Worm (Caenorhabditis elegans): ENCODE results near the gene Y41G9A.17.
A peak's percentile ranks its signal among the peaks of the same experiment; 100 is the strongest.

Gene Y41G9A.17

ce11 chrX:2996976-2997399, 2.6 kb downstream of the Y41G9A.17 start (continued):
- TF ChIP-seq pha-4 (tag; optimal IDR thresholded peaks at IDR 0.05) (peak; percentile 46), ztf-28 (GFP tag; IDR thresholded peaks at IDR 0.05) (no peak), efl-1 (GFP tag; optimal IDR thresholded peaks at IDR 0.05) (no peak), Y67H2A.10 (GFP tag; conservative IDR thresholded peaks at IDR 0.05) (no peak), ceh-27 (GFP tag; optimal IDR thresholded peaks at IDR 0.05) (peak; percentile 97), tbx-9 (tag; optimal IDR thresholded peaks at IDR 0.05; ENCODE audit: borderline replicate concordance) (no peak), C17E4.6 (GFP tag; IDR thresholded peaks at IDR 0.05) (peak; percentile 82; the same call in 1 of the 2 replicates), tlf-1 (GFP tag; optimal IDR thresholded peaks at IDR 0.05) (peak; percentile 99), cebp-2 (GFP tag; IDR thresholded peaks at IDR 0.05) (peak; percentile 98), lin-40 (tag; optimal IDR thresholded peaks at IDR 0.05) (peak; percentile 100), Y79H2A.3 (GFP tag; conservative IDR thresholded peaks at IDR 0.05) (no peak), unc-130 (GFP tag; optimal IDR thresholded peaks at IDR 0.05) (peak; percentile 33), Y53G8AR.9 (GFP tag; conservative IDR thresholded peaks at IDR 0.05) (peak; percentile 97), ztf-6 (GFP tag; IDR thresholded peaks at IDR 0.05) (peak; percentile 86), ztf-26 (tag; optimal IDR thresholded peaks at IDR 0.05) (peak; percentile 99), mel-28 (tag; optimal IDR thresholded peaks at IDR 0.05; ENCODE audit: borderline replicate concordance) (peak; percentile 60), nhr-120 (GFP tag; IDR thresholded peaks at IDR 0.05) (no peak), K11D2.4 (GFP tag; IDR thresholded peaks at IDR 0.05) (peak; percentile 99), zfh-2 (GFP tag; conservative IDR thresholded peaks at IDR 0.05) (no peak), somi-1 (GFP tag; optimal IDR thresholded peaks at IDR 0.05) (peak; percentile 98), ceh-58 (GFP tag; IDR thresholded peaks at IDR 0.05) (0 out of 2 replicates have a peak, but pooled peaks have one; percentile 75), lin-54 (GFP tag; optimal IDR thresholded peaks at IDR 0.05) (peak; percentile 92), F57C9.4 (tag; optimal IDR thresholded peaks at IDR 0.05) (peak; percentile 39), egrh-3 (GFP tag; IDR thresholded peaks at IDR 0.05) (peak; percentile 25; the same call in 1 of the 2 replicates), zim-3 (tag; optimal IDR thresholded peaks at IDR 0.05) (no peak), dpff-1 (tag; optimal IDR thresholded peaks at IDR 0.05) (peak; percentile 89), lsy-27 (tag; optimal IDR thresholded peaks at IDR 0.05; ENCODE audit: borderline replicate concordance, insufficient read depth) (no peak), let-526 (GFP tag; IDR thresholded peaks at IDR 0.05) (peak; percentile 66; the same call in 1 of the 2 replicates), egl-44 (GFP tag; IDR thresholded peaks at IDR 0.05) (peak; percentile 93), dox-1 (GFP tag; IDR thresholded peaks at IDR 0.05) (peak; percentile 98), bed-1 (GFP tag; IDR thresholded peaks at IDR 0.05) (no peak), attf-5 (GFP tag; optimal IDR thresholded peaks at IDR 0.05) (peak; percentile 35), ama-1 (optimal IDR thresholded peaks at IDR 0.05) (no peak), ama-1 (GFP tag; optimal IDR thresholded peaks at IDR 0.05) (peak in 1 of 2 experiments; percentile 41), ztf-25 (GFP tag; IDR thresholded peaks at IDR 0.05) (no peak), K12H6.12 (tag; optimal IDR thresholded peaks at IDR 0.05) (peak; percentile 97), nfya-1 (tag; optimal IDR thresholded peaks at IDR 0.05; ENCODE audit: borderline replicate concordance, insufficient read depth) (no peak), ceh-91 (GFP tag; IDR thresholded peaks at IDR 0.05) (no peak), lir-1 (GFP tag; conservative IDR thresholded peaks at IDR 0.05) (peak; percentile 85), repo-1 (tag; optimal IDR thresholded peaks at IDR 0.05) (peak; percentile 99), hlh-12 (tag; optimal IDR thresholded peaks at IDR 0.05) (no peak), F22D6.2 (tag; optimal IDR thresholded peaks at IDR 0.05) (peak; percentile 94), lin-26 (GFP tag; IDR thresholded peaks at IDR 0.05) (peak; percentile 84), atf-7 (tag; optimal IDR thresholded peaks at IDR 0.05) (peak; percentile 97), lin-35 (GFP tag; optimal IDR thresholded peaks at IDR 0.05) (peak in 2 of 3 experiments; percentile 89 to 98), B0035.1 (tag; optimal IDR thresholded peaks at IDR 0.05) (peak; percentile 95), sdz-38 (tag; optimal IDR thresholded peaks at IDR 0.05) (no peak), F33H1.4 (GFP tag; IDR thresholded peaks at IDR 0.05) (no peak), lsl-1 (GFP tag; optimal IDR thresholded peaks at IDR 0.05) (no peak)

Measured in whole organism, young adult.